Fruit fly (Drosophila melanogaster) whole organism, embryonic: Measurements from ENCODE around the gene CG8206.

Experiments
- Adf1 ChIP-seq: fragments of 200-800 bp; sonication (Bioruptor generic); IDR thresholded peaks from 2 replicates; pipeline ENCODE4 v1.3.6; 2022; ENCODE audit warnings: missing biosample characterization, missing genetic modification characterization
- Awh ChIP-seq: fragments of 200-800 bp; sonication (Bioruptor generic); IDR thresholded peaks from 2 replicates; pipeline ENCODE4, ENCODE4 v1.3.6; 2022; ENCODE audit warnings: missing biosample characterization, missing genetic modification characterization
- CG10209 ChIP-seq: fragments of 200-800 bp; sonication (Bioruptor generic); optimal IDR thresholded peaks from 3 replicates; lab custom pipeline; 2017; ENCODE audit warnings: missing biosample characterization, mild to moderate bottlenecking, missing genetic modification characterization, missing genetic modification reagents
- CG10267 ChIP-seq: fragments of 200-800 bp; sonication (Bioruptor generic); optimal IDR thresholded peaks from 2 replicates; lab custom pipeline; 2018; ENCODE audit warnings: missing biosample characterization, mild to moderate bottlenecking, missing genetic modification characterization, moderate library complexity
- CG10543 ChIP-seq: fragments of 200-800 bp; sonication (Bioruptor generic); optimal IDR thresholded peaks from 3 replicates; lab custom pipeline; 2017; ENCODE audit warnings: missing biosample characterization, mild to moderate bottlenecking, missing genetic modification characterization, moderate library complexity
- CG14710 ChIP-seq: fragments of 200-800 bp; sonication (Bioruptor generic); optimal IDR thresholded peaks from 3 replicates; lab custom pipeline; 2019; ENCODE audit warnings: missing biosample characterization, mild to moderate bottlenecking, missing genetic modification characterization, moderate library complexity
- CG15514 ChIP-seq: fragments of 200-800 bp; sonication (Bioruptor generic); optimal IDR thresholded peaks from 3 replicates; lab custom pipeline; 2017; ENCODE audit warnings: missing biosample characterization, missing genetic modification characterization, mild to moderate bottlenecking, moderate library complexity, missing genetic modification reagents
- CG2120 ChIP-seq: fragments of 200-800 bp; sonication (Bioruptor generic); optimal IDR thresholded peaks from 3 replicates; lab custom pipeline; 2016; ENCODE audit warnings: missing biosample characterization, missing genetic modification characterization
- CG30403 ChIP-seq: fragments of 200-800 bp; sonication (Bioruptor generic); optimal IDR thresholded peaks from 3 replicates; lab custom pipeline; 2016; ENCODE audit warnings: missing biosample characterization, missing genetic modification characterization
- CG30431 ChIP-seq: fragments of 200-800 bp; sonication (Bioruptor generic); optimal IDR thresholded peaks from 2 replicates; lab custom pipeline; 2017; ENCODE audit warnings: missing biosample characterization, missing genetic modification characterization
- CG33213 ChIP-seq: fragments of 200-800 bp; sonication (Bioruptor generic); optimal IDR thresholded peaks from 3 replicates; lab custom pipeline; 2016; ENCODE audit warnings: missing biosample characterization, missing genetic modification characterization
- CG3995 ChIP-seq: fragments of 200-800 bp; sonication (Bioruptor generic); optimal IDR thresholded peaks from 3 replicates; lab custom pipeline; 2016; ENCODE audit warnings: missing biosample characterization, missing genetic modification characterization
- CG42726 ChIP-seq: fragments of 200-800 bp; sonication (Bioruptor generic); IDR thresholded peaks from 2 replicates; pipeline ENCODE4 v1.3.6; 2022; ENCODE audit warnings: missing biosample characterization, missing genetic modification characterization; ENCODE audit not compliant: partially characterized antibody
- CG4617 ChIP-seq: fragments of 200-800 bp; sonication (Bioruptor generic); optimal IDR thresholded peaks from 3 replicates; lab custom pipeline; 2016; ENCODE audit warnings: missing biosample characterization, missing genetic modification characterization, borderline replicate concordance
- CG6272 ChIP-seq: fragments of 200-800 bp; sonication (Bioruptor generic); IDR thresholded peaks from 2 replicates; pipeline ENCODE4 v1.3.6; 2022; ENCODE audit warnings: missing biosample characterization, missing genetic modification characterization
- CG7786 ChIP-seq: fragments of 200-800 bp; sonication (Bioruptor generic); optimal IDR thresholded peaks from 2 replicates; lab custom pipeline; 2016; ENCODE audit warnings: missing biosample characterization, missing genetic modification characterization
- CG7928 ChIP-seq: fragments of 200-800 bp; sonication (Bioruptor generic); optimal IDR thresholded peaks from 2 replicates; lab custom pipeline; 2017; ENCODE audit warnings: missing biosample characterization, mild to moderate bottlenecking, missing genetic modification characterization
- CG9437 ChIP-seq: fragments of 200-800 bp; sonication (Bioruptor generic); optimal IDR thresholded peaks from 2 replicates; lab custom pipeline; 2018; ENCODE audit warnings: missing biosample characterization, mild to moderate bottlenecking, missing genetic modification characterization
- CG9932 ChIP-seq: fragments of 200-800 bp; sonication (Bioruptor generic); IDR thresholded peaks from 2 replicates; pipeline ENCODE4 v1.3.6; 2022; ENCODE audit warnings: missing biosample characterization, missing genetic modification characterization
- Doc3 ChIP-seq: fragments of 200-800 bp; sonication (Bioruptor generic); IDR thresholded peaks from 3 replicates; pipeline ENCODE4 v1.3.6; 2022; ENCODE audit warnings: missing biosample characterization, missing genetic modification characterization; ENCODE audit not compliant: partially characterized antibody
- Dref ChIP-seq: fragments of 200-800 bp; sonication (Bioruptor generic); IDR thresholded peaks from 2 replicates; pipeline ENCODE4 v1.3.6; 2022; ENCODE audit warnings: missing biosample characterization, missing genetic modification characterization
- E2f2 ChIP-seq: fragments of 200-800 bp; sonication (Bioruptor generic); IDR thresholded peaks from 2 replicates; pipeline ENCODE4 v1.3.6; 2022; ENCODE audit warnings: missing biosample characterization, missing genetic modification characterization
- MESR4 ChIP-seq: fragments of 200-800 bp; sonication (Bioruptor generic); optimal IDR thresholded peaks from 2 replicates; lab custom pipeline; 2018; ENCODE audit warnings: missing biosample characterization, mild to moderate bottlenecking, missing genetic modification characterization, moderate library complexity
- Mrtf ChIP-seq: fragments of 200-800 bp; sonication (Bioruptor generic); IDR thresholded peaks from 3 replicates; pipeline ENCODE4 v1.3.6; 2022; ENCODE audit warnings: missing biosample characterization, missing genetic modification characterization
- Rfx ChIP-seq: fragments of 200-800 bp; sonication (Bioruptor generic); IDR thresholded peaks from 2 replicates; pipeline ENCODE4 v1.3.6; 2022; ENCODE audit warnings: missing biosample characterization, missing genetic modification characterization
- Rx ChIP-seq: fragments of 200-800 bp; sonication (Bioruptor generic); IDR thresholded peaks from 2 replicates; pipeline ENCODE4 v1.3.6; 2022; ENCODE audit warnings: missing biosample characterization, missing genetic modification characterization
- Six4 ChIP-seq: fragments of 200-800 bp; sonication (Bioruptor generic); optimal IDR thresholded peaks from 2 replicates; lab custom pipeline; 2016; ENCODE audit warnings: missing biosample characterization, missing genetic modification characterization
- Sox102F ChIP-seq: fragments of 200-800 bp; sonication (Bioruptor generic); optimal IDR thresholded peaks from 2 replicates; lab custom pipeline; 2018; ENCODE audit warnings: missing biosample characterization, mild to moderate bottlenecking, missing genetic modification characterization, moderate library complexity
- Sry-δ ChIP-seq: fragments of 200-800 bp; sonication (Bioruptor generic); optimal IDR thresholded peaks from 2 replicates; lab custom pipeline; 2016; ENCODE audit warnings: missing biosample characterization, missing genetic modification characterization
- YL-1 ChIP-seq: fragments of 200-800 bp; sonication (Bioruptor generic); optimal IDR thresholded peaks from 3 replicates; lab custom pipeline; 2017; ENCODE audit warnings: missing biosample characterization, mild to moderate bottlenecking, missing genetic modification characterization
- bigmax ChIP-seq: fragments of 200-800 bp; sonication (Bioruptor generic); optimal IDR thresholded peaks from 2 replicates; lab custom pipeline; 2018; ENCODE audit warnings: missing biosample characterization, mild to moderate bottlenecking, missing genetic modification characterization
- caup ChIP-seq: fragments of 200-800 bp; sonication (Bioruptor generic); optimal IDR thresholded peaks from 3 replicates; lab custom pipeline; 2017; ENCODE audit warnings: missing biosample characterization, mild to moderate bottlenecking, missing genetic modification characterization, moderate library complexity; ENCODE audit not compliant: severe bottlenecking
- chm ChIP-seq: fragments of 200-800 bp; sonication (Bioruptor generic); IDR thresholded peaks from 2 replicates; pipeline ENCODE4 v1.3.6; 2022; ENCODE audit warnings: missing biosample characterization, missing genetic modification characterization
- chn ChIP-seq: fragments of 200-800 bp; sonication (Bioruptor generic); optimal IDR thresholded peaks from 2 replicates; lab custom pipeline; 2016; ENCODE audit warnings: missing biosample characterization, missing genetic modification characterization
- dimm ChIP-seq: fragments of 200-800 bp; sonication (Bioruptor generic); IDR thresholded peaks from 2 replicates; pipeline ENCODE4 v1.3.6; 2022; ENCODE audit warnings: missing biosample characterization, missing genetic modification characterization
- dpn ChIP-seq, 2 experiments: fragments of 200-800 bp; sonication (Bioruptor generic); optimal IDR thresholded peaks; 3 replicates each; lab custom pipeline; 2016; ENCODE audit warnings: missing biosample characterization in 2 of 2, missing genetic modification characterization in 2 of 2
- fd3F ChIP-seq: fragments of 200-800 bp; sonication (Bioruptor generic); optimal IDR thresholded peaks from 2 replicates; lab custom pipeline; 2018; ENCODE audit warnings: missing biosample characterization, mild to moderate bottlenecking, missing genetic modification characterization, moderate library complexity
- fd64A ChIP-seq: fragments of 200-800 bp; sonication (Bioruptor generic); optimal IDR thresholded peaks from 3 replicates; lab custom pipeline; 2018; ENCODE audit warnings: missing biosample characterization, mild to moderate bottlenecking, missing genetic modification characterization
- gfzf ChIP-seq: fragments of 200-800 bp; sonication (Bioruptor generic); optimal IDR thresholded peaks from 2 replicates; lab custom pipeline; 2016; ENCODE audit warnings: missing biosample characterization, mild to moderate bottlenecking, missing genetic modification characterization, moderate library complexity
- gro ChIP-seq: fragments of 200-800 bp; sonication (Bioruptor generic); optimal IDR thresholded peaks from 2 replicates; lab custom pipeline; 2016; ENCODE audit warnings: missing biosample characterization, missing genetic modification characterization
- jumu ChIP-seq: fragments of 200-800 bp; sonication (Bioruptor generic); optimal IDR thresholded peaks from 3 replicates; lab custom pipeline; 2016; ENCODE audit warnings: missing biosample characterization, missing genetic modification characterization
- lilli ChIP-seq: fragments of 200-800 bp; sonication (Bioruptor generic); optimal IDR thresholded peaks from 3 replicates; lab custom pipeline; 2016; ENCODE audit warnings: missing biosample characterization, missing genetic modification characterization
- nmo ChIP-seq: fragments of 200-800 bp; sonication (Bioruptor generic); optimal IDR thresholded peaks from 2 replicates; lab custom pipeline; 2018; ENCODE audit warnings: missing biosample characterization, mild to moderate bottlenecking, missing genetic modification characterization, moderate library complexity
- sens ChIP-seq: fragments of 200-800 bp; sonication (Bioruptor generic); peaks from one replicate; lab custom pipeline; 2016; ENCODE audit warnings: missing biosample characterization, missing genetic modification characterization
- slbo ChIP-seq: fragments of 200-800 bp; sonication (Bioruptor generic); IDR thresholded peaks from 2 replicates; pipeline ENCODE4 v1.3.6; 2022; ENCODE audit warnings: missing biosample characterization, missing genetic modification characterization
- stwl ChIP-seq: fragments of 200-800 bp; sonication (Bioruptor generic); optimal IDR thresholded peaks from 3 replicates; lab custom pipeline; 2018; ENCODE audit warnings: missing biosample characterization, mild to moderate bottlenecking, missing genetic modification characterization, moderate library complexity
- tap ChIP-seq: fragments of 200-800 bp; optimal IDR thresholded peaks from 3 replicates; lab custom pipeline; 2019; ENCODE audit warnings: missing biosample characterization, mild to moderate bottlenecking, missing genetic modification characterization, moderate library complexity
- tup ChIP-seq: fragments of 200-800 bp; sonication (Bioruptor generic); optimal IDR thresholded peaks from 2 replicates; lab custom pipeline; 2016; ENCODE audit warnings: missing biosample characterization, mild to moderate bottlenecking, missing genetic modification characterization, moderate library complexity
- zfh1 ChIP-seq: fragments of 200-800 bp; sonication (Bioruptor generic); IDR thresholded peaks from 3 replicates; pipeline ENCODE4 v1.3.6; 2022; ENCODE audit warnings: missing biosample characterization, missing genetic modification characterization

Gene CG8206

DNA sequence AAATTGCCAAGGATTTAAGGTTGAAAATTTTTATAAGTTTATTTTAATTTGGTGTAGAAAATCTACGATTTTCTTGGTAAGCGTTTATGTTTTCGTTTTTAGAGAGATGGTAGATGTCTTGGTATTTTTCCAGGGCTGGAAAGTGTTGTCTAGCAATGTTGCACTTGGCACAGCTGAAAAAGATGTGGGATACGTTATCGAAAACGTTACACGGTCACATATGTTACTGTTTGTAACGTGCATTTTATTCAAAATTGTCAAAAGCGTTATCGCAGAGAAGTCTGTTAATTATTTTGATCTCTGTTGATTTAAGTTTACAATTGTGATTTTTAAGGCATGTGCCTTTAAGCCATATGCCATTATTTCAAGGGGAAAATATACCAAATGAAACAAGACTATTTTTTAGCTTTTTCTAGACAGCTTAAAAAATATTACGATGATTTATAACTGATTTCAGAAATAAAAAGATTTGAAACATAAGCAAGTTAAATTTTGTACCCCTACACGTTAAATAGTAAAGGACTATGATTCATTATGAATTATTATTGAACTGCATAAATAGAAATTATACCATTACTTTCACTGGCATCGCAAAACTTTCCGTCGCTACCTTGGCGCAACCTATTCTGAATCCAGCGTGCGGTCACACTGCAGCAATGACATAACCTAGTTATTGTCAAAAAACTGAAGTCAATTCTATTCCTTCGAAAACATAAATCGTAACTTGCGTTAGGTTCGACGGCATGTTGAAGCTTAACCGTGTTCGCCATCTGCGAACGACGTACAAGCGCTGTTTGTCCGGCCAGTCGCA lies 46.6 kb downstream of the CG8206 start, which contains the start of the genes Paf-AHalpha and mRpS30 (continued):
- TF ChIP-seq zfh1 (GFP tag; lab: Robert Waterston, UW), result 0 out of 3 replicates have a peak, but pooled peaks have one; percentile 28
- peak; percentile 47 for TF ChIP-seq CG14710
- peak; percentile 26; the same call in 1 of the 2 replicates for TF ChIP-seq E2f2 (GFP tag; lab: Robert Waterston, UW)
- peak; percentile 52 for TF ChIP-seq YL-1 (GFP tag; lab: Kevin White, UChicago)
- peak; percentile 87 for TF ChIP-seq CG7928 (GFP tag; lab: Kevin White, UChicago)
- TF ChIP-seq slbo (GFP tag; lab: Robert Waterston, UW), result peak; percentile 34; the same call in 1 of the 2 replicates
- no peak for TF ChIP-seq Doc3 (GFP tag; lab: Robert Waterston, UW)
- peak; percentile 30 for TF ChIP-seq CG33213 (GFP tag; lab: Kevin White, UChicago)
- peak; percentile 70 for TF ChIP-seq MESR4 (GFP tag; lab: Kevin White, UChicago)
- no peak for TF ChIP-seq jumu
- TF ChIP-seq gfzf, result peak; percentile 69
- TF ChIP-seq Awh (GFP tag; lab: Robert Waterston, UW), result no peak
- TF ChIP-seq Adf1 (GFP tag; lab: Robert Waterston, UW), result no peak
- peak; percentile 89 for TF ChIP-seq CG9437 (GFP tag; lab: Kevin White, UChicago)
- peak; percentile 12 for TF ChIP-seq nmo (GFP tag; lab: Kevin White, UChicago)
- peak; percentile 38 for TF ChIP-seq lilli (GFP tag; lab: Kevin White, UChicago)
- no peak for TF ChIP-seq CG7786 (GFP tag; lab: Kevin White, UChicago)
- TF ChIP-seq Sry-δ (GFP tag; lab: Kevin White, UChicago), result peak; percentile 71
- no peak for TF ChIP-seq CG6272 (GFP tag; lab: Robert Waterston, UW)
- peak; percentile 19 for TF ChIP-seq CG10267 (tag; lab: Kevin White, UChicago)
- peak; percentile 72 for TF ChIP-seq sens (GFP tag; lab: Kevin White, UChicago)
- TF ChIP-seq Sox102F, result no peak
- TF ChIP-seq CG9932 (GFP tag; lab: Robert Waterston, UW), result peak; percentile 31; the same call in 1 of the 2 replicates
- TF ChIP-seq chn (GFP tag; lab: Kevin White, UChicago), result no peak
- TF ChIP-seq Dref, result peak; percentile 68
- TF ChIP-seq dimm (GFP tag; lab: Robert Waterston, UW), result no peak
- peak; percentile 35 for TF ChIP-seq CG2120
- TF ChIP-seq bigmax, result peak; percentile 96
- peak; percentile 6 for TF ChIP-seq CG30403 (GFP tag; lab: Kevin White, UChicago)
- no peak for TF ChIP-seq tap
- TF ChIP-seq CG42726 (GFP tag; lab: Robert Waterston, UW), result no peak
- no peak for TF ChIP-seq chm (GFP tag; lab: Robert Waterston, UW)
- no peak for TF ChIP-seq fd64A (GFP tag; lab: Kevin White, UChicago)
- no peak for TF ChIP-seq Mrtf (GFP tag; lab: Robert Waterston, UW)
- TF ChIP-seq Rfx (GFP tag; lab: Robert Waterston, UW), result peak; percentile 40; the same call in 1 of the 2 replicates
- no peak for TF ChIP-seq fd3F (GFP tag; lab: Kevin White, UChicago)
- no peak for TF ChIP-seq tup (GFP tag; lab: Kevin White, UChicago)
- TF ChIP-seq CG10543 (GFP tag; lab: Kevin White, UChicago), result no peak
- no peak for TF ChIP-seq CG30431 (GFP tag; lab: Kevin White, UChicago)
- no peak for TF ChIP-seq CG10209 (GFP tag; lab: Kevin White, UChicago)
- peak in 1 of 2 experiments; percentile 3 for TF ChIP-seq dpn (GFP tag; optimal IDR thresholded peaks at IDR 0.05; lab: Kevin White, UChicago)
- no peak for TF ChIP-seq Six4
- TF ChIP-seq CG4617 (GFP tag; lab: Kevin White, UChicago), result peak; percentile 61
- no peak for TF ChIP-seq Rx (GFP tag; lab: Robert Waterston, UW)
- no peak for TF ChIP-seq caup (GFP tag; lab: Kevin White, UChicago)
- TF ChIP-seq gro (GFP tag; lab: Kevin White, UChicago), result no peak
- peak; percentile 44 for TF ChIP-seq CG15514
- TF ChIP-seq stwl (tag; lab: Kevin White, UChicago), result peak; percentile 9
- TF ChIP-seq CG3995 (GFP tag; lab: Kevin White, UChicago), result peak; percentile 94
